Worm (Caenorhabditis elegans) whole organism, L1 larva: Measurements from ENCODE around the gene mrpl-16.

Experiments
- C04F5.9 ChIP-seq: sonication (generic microtip); optimal IDR thresholded peaks from 2 replicates; lab custom pipeline; 2016; ENCODE audit warnings: missing genetic modification characterization, missing compliant biosample characterization
- C34B4.2 ChIP-seq: sonication (generic microtip); optimal IDR thresholded peaks from 2 replicates; lab custom pipeline; 2017; ENCODE audit warnings: mild to moderate bottlenecking, missing genetic modification characterization, missing compliant biosample characterization
- Y116A8C.19 ChIP-seq: sonication (generic microtip); optimal IDR thresholded peaks from 2 replicates; lab custom pipeline; 2016; ENCODE audit warnings: missing compliant biosample characterization, missing genetic modification characterization, borderline replicate concordance
- alr-1 ChIP-seq: fragments of 200-800 bp; sonication (Bioruptor generic); optimal IDR thresholded peaks from 2 replicates; lab custom pipeline; 2018; ENCODE audit warnings: borderline replicate concordance, mild to moderate bottlenecking, missing genetic modification characterization, missing compliant biosample characterization
- aly-2 ChIP-seq: fragments of 150-350 bp; optimal IDR thresholded peaks from 2 replicates; lab custom pipeline; 2014; ENCODE audit warnings: missing biosample characterization, missing genetic modification characterization
- ceh-63 ChIP-seq: fragments of 200-800 bp; sonication (Bioruptor generic); optimal IDR thresholded peaks from 2 replicates; lab custom pipeline; 2018; ENCODE audit warnings: mild to moderate bottlenecking, missing genetic modification characterization, missing compliant biosample characterization
- ceh-82 ChIP-seq, 3 experiments: fragments of 150-350 bp in 1 of 3; sonication (generic microtip) in 2 of 3; optimal IDR thresholded peaks; 2 replicates each; lab custom pipeline; 2014 to 2017; ENCODE audit warnings: missing biosample characterization in 3 of 3, missing genetic modification characterization in 3 of 3
- ceh-90 ChIP-seq: sonication (generic microtip); optimal IDR thresholded peaks from 2 replicates; lab custom pipeline; 2016; ENCODE audit warnings: missing genetic modification characterization, missing compliant biosample characterization
- ces-1 ChIP-seq: fragments of 150-350 bp; optimal IDR thresholded peaks from 2 replicates; lab custom pipeline; 2014; ENCODE audit warnings: missing biosample characterization, missing genetic modification reagents, missing genetic modification characterization
- dpl-1 ChIP-seq, 3 experiments: fragments of 150-350 bp in 2 of 3; sonication (generic microtip) in 1 of 3; optimal IDR thresholded peaks; 2 replicates each; lab custom pipeline; 2014 to 2017; ENCODE audit warnings: missing biosample characterization in 3 of 3, missing genetic modification characterization in 3 of 3, missing genetic modification reagents in 3 of 3
- efl-1 ChIP-seq, 4 experiments: fragments of 150-350 bp; optimal IDR thresholded peaks in 3 of 4; peaks in 1 of 4; 1 replicate in 1 of 4; 2 replicates in 3 of 4; lab custom pipeline; 2014; ENCODE audit warnings: missing biosample characterization in 2 of 4, missing genetic modification characterization in 2 of 4, missing genetic modification reagents in 2 of 4
- egl-13 ChIP-seq: sonication (generic microtip); optimal IDR thresholded peaks from 2 replicates; lab custom pipeline; 2016; ENCODE audit warnings: missing genotype, missing genetic modification reagents, missing genetic modification characterization, missing compliant biosample characterization
- elt-2 ChIP-seq: sonication (generic microtip); optimal IDR thresholded peaks from 2 replicates; lab custom pipeline; 2016; ENCODE audit warnings: missing genetic modification characterization, mild to moderate bottlenecking, inconsistent platforms, missing compliant biosample characterization, missing genetic modification reagents
- fkh-10 ChIP-seq: sonication (generic microtip); optimal IDR thresholded peaks from 2 replicates; lab custom pipeline; 2017; ENCODE audit warnings: missing biosample characterization, missing genetic modification reagents, missing genetic modification characterization
- fkh-4 ChIP-seq: sonication (generic microtip); optimal IDR thresholded peaks from 2 replicates; lab custom pipeline; 2016; ENCODE audit warnings: missing compliant biosample characterization, missing genetic modification characterization, borderline replicate concordance
- fkh-8 ChIP-seq: sonication (generic microtip); optimal IDR thresholded peaks from 2 replicates; lab custom pipeline; 2016; ENCODE audit warnings: mild to moderate bottlenecking, missing genetic modification characterization, missing compliant biosample characterization
- fos-1 ChIP-seq: fragments of 150-350 bp; optimal IDR thresholded peaks from 2 replicates; lab custom pipeline; 2014; ENCODE audit warnings: missing biosample characterization, missing genetic modification characterization
- hlh-17 ChIP-seq: fragments of 200-800 bp; sonication (Bioruptor generic); optimal IDR thresholded peaks from 2 replicates; lab custom pipeline; 2018; ENCODE audit warnings: missing genetic modification characterization, mild to moderate bottlenecking, missing compliant biosample characterization, moderate library complexity, borderline replicate concordance
- hlh-4 ChIP-seq: sonication (generic microtip); optimal IDR thresholded peaks from 2 replicates; lab custom pipeline; 2016; ENCODE audit warnings: mild to moderate bottlenecking, missing genetic modification characterization, missing compliant biosample characterization
- irx-1 ChIP-seq: sonication (generic microtip); optimal IDR thresholded peaks from 2 replicates; lab custom pipeline; 2016; ENCODE audit warnings: missing genetic modification characterization, missing compliant biosample characterization
- isw-1 ChIP-seq: fragments of 200-800 bp; sonication (Bioruptor generic); IDR thresholded peaks from 2 replicates; pipeline ENCODE4 v1.3.6; 2022; ENCODE audit warnings: missing genetic modification characterization, missing compliant biosample characterization
- lin-13 ChIP-seq: fragments of 150-350 bp; optimal IDR thresholded peaks from 2 replicates; lab custom pipeline; 2014; ENCODE audit warnings: missing biosample characterization, missing genetic modification reagents, missing genetic modification characterization
- lin-15B ChIP-seq: fragments of 150-350 bp; sonication (generic microtip); optimal IDR thresholded peaks from 3 replicates; lab custom pipeline; 2014; ENCODE audit warnings: missing biosample characterization, missing genetic modification characterization
- lin-35 ChIP-seq, 2 experiments: fragments of 150-350 bp; optimal IDR thresholded peaks; 2 replicates each; lab custom pipeline; 2014; ENCODE audit warnings: missing biosample characterization in 2 of 2, missing genetic modification characterization in 2 of 2, missing genetic modification reagents in 2 of 2
- mab-9 ChIP-seq: fragments of 200-800 bp; sonication (Bioruptor generic); IDR thresholded peaks from 2 replicates; pipeline ENCODE4 v1.3.6; 2022; ENCODE audit warnings: missing genetic modification reagents, missing genetic modification characterization, missing compliant biosample characterization
- mef-2 ChIP-seq: fragments of 150-350 bp; optimal IDR thresholded peaks from 2 replicates; lab custom pipeline; 2014; ENCODE audit warnings: missing biosample characterization, missing genetic modification characterization
- nhr-12 ChIP-seq: sonication (generic microtip); optimal IDR thresholded peaks from 2 replicates; lab custom pipeline; 2017; ENCODE audit warnings: missing biosample characterization, missing genetic modification characterization
- nhr-19 ChIP-seq: fragments of 200-800 bp; sonication (Bioruptor generic); conservative IDR thresholded peaks from 2 replicates; pipeline ENCODE4 v1.3.6; 2022; ENCODE audit warnings: missing genetic modification characterization, missing compliant biosample characterization
- nhr-20 ChIP-seq: sonication (generic microtip); optimal IDR thresholded peaks from 2 replicates; lab custom pipeline; 2016; ENCODE audit warnings: mild to moderate bottlenecking, missing genetic modification characterization, missing compliant biosample characterization
- nhr-237 ChIP-seq: fragments of 150-350 bp; optimal IDR thresholded peaks from 2 replicates; lab custom pipeline; 2014; ENCODE audit warnings: missing biosample characterization, missing genetic modification characterization
- nhr-28 ChIP-seq: fragments of 150-350 bp; optimal IDR thresholded peaks from 2 replicates; lab custom pipeline; 2014; ENCODE audit warnings: missing biosample characterization, missing genetic modification characterization
- nhr-47 ChIP-seq: sonication (generic microtip); optimal IDR thresholded peaks from 2 replicates; lab custom pipeline; 2016; ENCODE audit warnings: mild to moderate bottlenecking, missing genetic modification characterization, moderate library complexity, missing compliant biosample characterization
- nhr-71 ChIP-seq: sonication (generic microtip); optimal IDR thresholded peaks from 2 replicates; lab custom pipeline; 2016; ENCODE audit warnings: mild to moderate bottlenecking, missing genetic modification characterization, moderate library complexity, missing compliant biosample characterization
- nhr-76 ChIP-seq: sonication (generic microtip); optimal IDR thresholded peaks from 2 replicates; lab custom pipeline; 2017; ENCODE audit warnings: missing biosample characterization, missing genetic modification characterization
- nhr-84 ChIP-seq: sonication (generic microtip); optimal IDR thresholded peaks from 2 replicates; lab custom pipeline; 2017; ENCODE audit warnings: missing biosample characterization, missing genetic modification characterization
- pag-3 ChIP-seq: sonication (generic microtip); optimal IDR thresholded peaks from 2 replicates; lab custom pipeline; 2017; ENCODE audit warnings: missing genetic modification characterization, mild to moderate bottlenecking, missing compliant biosample characterization, antibody characterized with exemption, borderline replicate concordance; ENCODE audit not compliant: insufficient read depth
- pax-3 ChIP-seq: fragments of 200-800 bp; sonication (Bioruptor generic); optimal IDR thresholded peaks from 2 replicates; lab custom pipeline; 2018; ENCODE audit warnings: mild to moderate bottlenecking, missing genetic modification characterization, moderate library complexity, missing compliant biosample characterization
- pqm-1 ChIP-seq: sonication (generic microtip); optimal IDR thresholded peaks from 3 replicates; lab custom pipeline; 2017; ENCODE audit warnings: missing biosample characterization, missing genetic modification characterization
- skn-1 ChIP-seq: fragments of 150-350 bp; optimal IDR thresholded peaks from 2 replicates; lab custom pipeline; 2014; ENCODE audit warnings: missing biosample characterization, missing genetic modification characterization
- snpc-4 ChIP-seq: fragments of 150-350 bp; optimal IDR thresholded peaks from 2 replicates; lab custom pipeline; 2014; ENCODE audit warnings: missing biosample characterization, missing genetic modification characterization
- snu-23 ChIP-seq: sonication (generic microtip); optimal IDR thresholded peaks from 2 replicates; lab custom pipeline; 2016; ENCODE audit warnings: missing genetic modification characterization, missing compliant biosample characterization
- sup-37 ChIP-seq: fragments of 200-800 bp; sonication (Bioruptor generic); optimal IDR thresholded peaks from 2 replicates; lab custom pipeline; 2018; ENCODE audit warnings: mild to moderate bottlenecking, missing genetic modification characterization, missing compliant biosample characterization
- swsn-7 ChIP-seq: sonication (generic microtip); optimal IDR thresholded peaks from 2 replicates; lab custom pipeline; 2016; ENCODE audit warnings: missing genetic modification characterization, missing compliant biosample characterization
- tbx-2 ChIP-seq: sonication (generic microtip); optimal IDR thresholded peaks from 2 replicates; lab custom pipeline; 2016; ENCODE audit warnings: missing genetic modification characterization, missing compliant biosample characterization
- unc-130 ChIP-seq: fragments of 150-350 bp; optimal IDR thresholded peaks from 2 replicates; lab custom pipeline; 2017; ENCODE audit warnings: missing biosample characterization, missing genetic modification characterization, inconsistent platforms
- unc-30 ChIP-seq: sonication (generic microtip); optimal IDR thresholded peaks from 2 replicates; lab custom pipeline; 2017; ENCODE audit warnings: missing biosample characterization, missing genetic modification characterization
- vab-15 ChIP-seq: sonication (generic microtip); optimal IDR thresholded peaks from 2 replicates; lab custom pipeline; 2017; ENCODE audit warnings: missing genotype, mild to moderate bottlenecking, missing genetic modification characterization, missing compliant biosample characterization
- zag-1 ChIP-seq: fragments of 150-350 bp; optimal IDR thresholded peaks from 2 replicates; lab custom pipeline; 2014; ENCODE audit warnings: missing biosample characterization, missing genetic modification characterization
- ztf-4 ChIP-seq: fragments of 150-350 bp; optimal IDR thresholded peaks from 2 replicates; lab custom pipeline; 2014; ENCODE audit warnings: missing biosample characterization, missing genetic modification characterization

mrpl-16 gene

DNA sequence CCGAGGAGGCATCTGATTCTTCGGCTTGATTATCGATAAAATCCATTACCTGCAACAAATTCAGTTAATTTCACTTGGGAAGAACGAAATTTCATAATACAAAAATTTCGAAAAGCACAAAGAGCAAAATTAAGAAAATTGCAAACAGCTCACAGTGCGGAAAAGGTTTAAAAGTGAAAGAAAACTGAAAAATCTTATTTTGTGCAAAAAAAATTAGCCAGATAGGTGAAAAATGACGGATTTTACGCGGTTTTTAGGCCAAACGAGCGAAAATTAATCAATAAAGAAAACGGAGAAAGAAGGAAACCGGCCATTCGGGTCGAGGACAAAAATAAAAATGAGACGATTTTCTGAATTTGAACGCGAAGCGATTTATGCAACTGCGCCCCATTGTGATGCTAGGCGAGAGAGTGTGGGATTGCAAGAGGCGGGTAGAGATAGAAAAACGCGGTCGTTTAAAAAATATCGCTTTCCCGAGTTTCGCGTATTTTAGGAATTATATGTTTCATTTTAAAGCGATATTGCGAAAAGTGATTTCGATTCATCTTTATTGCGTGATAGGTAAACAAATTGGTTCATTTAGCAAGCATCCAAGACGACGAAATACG is 16.5 kb downstream of the mrpl-16 start, which contains the start of gene emb-5 (continued):
- TF ChIP-seq nhr-12 (tag; lab: Kevin White, UChicago) (no peak), C34B4.2 (no peak)

DNA sequence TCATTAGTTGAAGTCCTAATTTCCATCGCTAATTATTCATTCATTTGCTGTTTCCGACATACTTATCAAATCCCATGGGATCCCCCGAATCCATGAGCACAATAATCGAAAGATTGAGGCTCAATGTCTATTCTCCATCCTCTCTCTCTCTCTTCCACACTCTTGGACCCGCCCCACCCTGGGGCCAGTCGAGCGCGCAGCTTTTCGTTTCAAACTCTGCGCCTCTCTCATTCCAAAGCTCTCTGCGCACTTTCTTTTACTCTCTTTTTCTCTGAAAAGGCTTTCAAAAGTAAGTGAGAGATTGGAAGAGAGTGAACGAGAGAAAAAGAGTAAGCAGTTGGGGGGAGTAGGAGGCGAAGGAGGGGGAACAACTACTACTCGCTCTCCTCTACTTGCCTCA is 17.5 kb downstream of the mrpl-16 start, which contains the start of gene acy-1:
TSS of gene acy-1 (plus strand) at position 346 of the 400 bp plus-strand sequence.
- peak; percentile 73 for TF ChIP-seq nhr-19 (GFP tag; lab: Robert Waterston, UW)
- peak; percentile 43 for TF ChIP-seq snpc-4 (tag; lab: Kevin White, UChicago)
- no peak for TF ChIP-seq nhr-84 (tag; lab: Kevin White, UChicago)
- TF ChIP-seq nhr-76 (tag; lab: Kevin White, UChicago): no peak
- no peak for TF ChIP-seq nhr-28 (tag; lab: Kevin White, UChicago)
- no peak for TF ChIP-seq mef-2 (tag; lab: Kevin White, UChicago)
- peak; percentile 60 to 86 (median 68) for TF ChIP-seq ceh-82 (tag; optimal IDR thresholded peaks at IDR 0.05; lab: Kevin White, UChicago)
- TF ChIP-seq C34B4.2: no peak
- TF ChIP-seq pax-3 (tag; lab: Kevin White, UChicago): peak; percentile 49
- TF ChIP-seq skn-1 (tag; lab: Kevin White, UChicago): peak; percentile 75
- peak; percentile 58 to 75 (median 67) for TF ChIP-seq dpl-1 (GFP tag; optimal IDR thresholded peaks at IDR 0.05; lab: Kevin White, UChicago)
- peak; percentile 68 for TF ChIP-seq zag-1 (tag; lab: Kevin White, UChicago)
- no peak for TF ChIP-seq ces-1 (GFP tag; lab: Kevin White, UChicago)
- TF ChIP-seq hlh-17 (GFP tag; lab: Kevin White, UChicago): no peak
- peak; percentile 58 for TF ChIP-seq nhr-20 (tag; lab: Kevin White, UChicago)
- TF ChIP-seq nhr-71: peak; percentile 91
- TF ChIP-seq tbx-2 (tag; lab: Kevin White, UChicago): peak; percentile 73
- peak; percentile 64 for TF ChIP-seq isw-1 (GFP tag; lab: Robert Waterston, UW)
- TF ChIP-seq pqm-1 (tag; lab: Kevin White, UChicago): no peak
- TF ChIP-seq snu-23 (GFP tag; lab: Kevin White, UChicago): peak; percentile 79
- peak; percentile 31 for TF ChIP-seq C04F5.9
- peak; percentile 34 for TF ChIP-seq unc-130
- peak; percentile 46 for TF ChIP-seq nhr-237
- no peak for TF ChIP-seq pag-3 (tag; lab: Kevin White, UChicago)
- TF ChIP-seq hlh-4 (tag; lab: Kevin White, UChicago): no peak
- TF ChIP-seq Y116A8C.19 (tag; lab: Kevin White, UChicago): no peak
- no peak for TF ChIP-seq elt-2 (tag; lab: Kevin White, UChicago)
- TF ChIP-seq irx-1: peak; percentile 26
- TF ChIP-seq ceh-63 (GFP tag; lab: Kevin White, UChicago): no peak
- no peak for TF ChIP-seq vab-15 (tag; lab: Kevin White, UChicago)
- TF ChIP-seq lin-13: peak; percentile 67
- TF ChIP-seq fkh-8 (tag; lab: Kevin White, UChicago): peak; percentile 83
- peak; percentile 85 to 88 for TF ChIP-seq efl-1 (optimal IDR thresholded peaks at IDR 0.05; lab: Kevin White, UChicago)
- TF ChIP-seq efl-1 (GFP tag; optimal IDR thresholded peaks at IDR 0.05 in 1 of 2; lab: Kevin White, UChicago): peak; percentile 76 to 95
- no peak for TF ChIP-seq unc-30 (tag; lab: Kevin White, UChicago)
- no peak for TF ChIP-seq sup-37 (GFP tag; lab: Kevin White, UChicago)
- TF ChIP-seq nhr-47 (tag; lab: Kevin White, UChicago): peak; percentile 79
- peak; percentile 62 for TF ChIP-seq fos-1 (tag; lab: Kevin White, UChicago)
- TF ChIP-seq alr-1 (tag; lab: Kevin White, UChicago): no peak
- peak; percentile 47 for TF ChIP-seq egl-13 (tag; lab: Kevin White, UChicago)
- TF ChIP-seq fkh-4 (tag; lab: Kevin White, UChicago): no peak
- TF ChIP-seq ceh-90 (tag; lab: Kevin White, UChicago): no peak
- TF ChIP-seq fkh-10 (GFP tag; lab: Kevin White, UChicago): peak; percentile 81
- TF ChIP-seq swsn-7 (tag; lab: Kevin White, UChicago): peak; percentile 84
- TF ChIP-seq nhr-12 (tag; lab: Kevin White, UChicago): no peak
- peak; percentile 48 for TF ChIP-seq lin-15B (tag; lab: Kevin White, UChicago)
- TF ChIP-seq lin-35 (GFP tag; optimal IDR thresholded peaks at IDR 0.05; lab: Kevin White, UChicago): peak; percentile 50 to 76
- no peak for TF ChIP-seq ztf-4 (tag; lab: Kevin White, UChicago)
- peak; percentile 27; the same call in 1 of the 2 replicates for TF ChIP-seq mab-9 (GFP tag; lab: Robert Waterston, UW)
- no peak for TF ChIP-seq aly-2 (tag; lab: Kevin White, UChicago)
